Fruit fly (Drosophila melanogaster): ENCODE results near the gene Lip4.

Lip4 gene

dm6 chr2L:10479859-10480258 lies 47.5 kb upstream of the Lip4 start (continued):
- TF ChIP-seq CG17359 (tag; optimal IDR thresholded peaks at IDR 0.05): peak; percentile 19
- peak; percentile 46 for TF ChIP-seq CG34224 (GFP tag; IDR thresholded peaks at IDR 0.05; ENCODE audit: partially characterized antibody)
- no peak for TF ChIP-seq Dad (GFP tag; optimal IDR thresholded peaks at IDR 0.05)
- TF ChIP-seq Oaz (GFP tag; IDR thresholded peaks at IDR 0.05): no peak
- no peak for TF ChIP-seq CG11247 (GFP tag; IDR thresholded peaks at IDR 0.05)
- TF ChIP-seq CG16863 (GFP tag; optimal IDR thresholded peaks at IDR 0.05): no peak
- no peak for TF ChIP-seq CG7745 (tag; optimal IDR thresholded peaks at IDR 0.05)
- TF ChIP-seq Ets97D (GFP tag; optimal IDR thresholded peaks at IDR 0.05): peak; percentile 18
- TF ChIP-seq CG9817 (tag; optimal IDR thresholded peaks at IDR 0.05): no peak
- no peak for TF ChIP-seq Myb (GFP tag; optimal IDR thresholded peaks at IDR 0.05)
- peak; percentile 26 for TF ChIP-seq sug (tag; optimal IDR thresholded peaks at IDR 0.05)
- no peak for TF ChIP-seq CG18476 (GFP tag; optimal IDR thresholded peaks at IDR 0.05)
- TF ChIP-seq ci (GFP tag; IDR thresholded peaks at IDR 0.05): 0 out of 3 replicates have a peak, but pooled peaks have one; percentile 28
- TF ChIP-seq kni (GFP tag; optimal IDR thresholded peaks at IDR 0.05): peak; percentile 44
- TF ChIP-seq nom (GFP tag; optimal IDR thresholded peaks at IDR 0.05): peak; percentile 2
- no peak for TF ChIP-seq BtbVII (GFP tag; optimal IDR thresholded peaks at IDR 0.05)
- no peak for TF ChIP-seq pho (GFP tag; optimal IDR thresholded peaks at IDR 0.05)
- TF ChIP-seq CG15011 (GFP tag; optimal IDR thresholded peaks at IDR 0.05): no peak
- TF ChIP-seq Ssrp (tag; optimal IDR thresholded peaks at IDR 0.05): no peak
- peak; percentile 1 for TF ChIP-seq CG10267 (tag; optimal IDR thresholded peaks at IDR 0.05)
- peak; percentile 6; the same call in 1 of the 3 replicates for TF ChIP-seq knrl (GFP tag; IDR thresholded peaks at IDR 0.05; ENCODE audit: partially characterized antibody)
- TF ChIP-seq E2f2 (GFP tag; IDR thresholded peaks at IDR 0.05): peak; percentile 97
- no peak for TF ChIP-seq CG2875 (GFP tag; optimal IDR thresholded peaks at IDR 0.05)
- no peak for TF ChIP-seq CG13424 (tag; optimal IDR thresholded peaks at IDR 0.05)
- TF ChIP-seq amos (GFP tag; IDR thresholded peaks at IDR 0.05; ENCODE audit: partially characterized antibody): peak; percentile 49; the same call in 1 of the 2 replicates
- no peak for TF ChIP-seq CG17328 (GFP tag; IDR thresholded peaks at IDR 0.05)
- TF ChIP-seq schlank (tag; optimal IDR thresholded peaks at IDR 0.05): no peak
- peak; percentile 74 for TF ChIP-seq CG13287 (GFP tag; IDR thresholded peaks at IDR 0.05; ENCODE audit: partially characterized antibody)
- no peak for TF ChIP-seq mld (GFP tag; IDR thresholded peaks at IDR 0.05; ENCODE audit: partially characterized antibody)
- TF ChIP-seq Rfx (GFP tag; IDR thresholded peaks at IDR 0.05): no peak
- TF ChIP-seq nau (GFP tag; optimal IDR thresholded peaks at IDR 0.05): peak; percentile 31
- no peak for TF ChIP-seq CG18619 (GFP tag; optimal IDR thresholded peaks at IDR 0.05)
- TF ChIP-seq CG17385 (GFP tag; optimal IDR thresholded peaks at IDR 0.05): peak; percentile 41
- no peak for TF ChIP-seq sqz (GFP tag; optimal IDR thresholded peaks at IDR 0.05)
- TF ChIP-seq Dll (GFP tag; IDR thresholded peaks at IDR 0.05; ENCODE audit: partially characterized antibody): peak; percentile 64; the same call in 3 of the 4 replicates
- TF ChIP-seq CG12104 (GFP tag; optimal IDR thresholded peaks at IDR 0.05): no peak
- TF ChIP-seq CG2120 (GFP tag; optimal IDR thresholded peaks at IDR 0.05): no peak
- TF ChIP-seq CG14710 (tag; optimal IDR thresholded peaks at IDR 0.05): peak; percentile 30
- TF ChIP-seq MBD-R2 (GFP tag; IDR thresholded peaks at IDR 0.05): peak; percentile 34; the same call in 1 of the 2 replicates
- TF ChIP-seq eyg (GFP tag; optimal IDR thresholded peaks at IDR 0.05): no peak
- no peak for TF ChIP-seq ap (GFP tag; IDR thresholded peaks at IDR 0.05)
- no peak for TF ChIP-seq CG11504 (tag; optimal IDR thresholded peaks at IDR 0.05)
- no peak for TF ChIP-seq ERR (GFP tag; optimal IDR thresholded peaks at IDR 0.05)
- no peak for TF ChIP-seq ranshi (GFP tag; IDR thresholded peaks at IDR 0.05)
- TF ChIP-seq klu (GFP tag; IDR thresholded peaks at IDR 0.05): no peak
- TF ChIP-seq CG17802 (tag; optimal IDR thresholded peaks at IDR 0.05): no peak
- no peak for TF ChIP-seq Eip74EF (GFP tag; optimal IDR thresholded peaks at IDR 0.05)
- TF ChIP-seq tap (tag; optimal IDR thresholded peaks at IDR 0.05): no peak
- TF ChIP-seq HmgD (GFP tag; optimal IDR thresholded peaks at IDR 0.05): peak; percentile 4
- no peak for TF ChIP-seq CG31365 (tag; optimal IDR thresholded peaks at IDR 0.05)
